Fruit fly (Drosophila melanogaster): ENCODE measurements around the gene CG13855.

CG13855 gene

DNA sequence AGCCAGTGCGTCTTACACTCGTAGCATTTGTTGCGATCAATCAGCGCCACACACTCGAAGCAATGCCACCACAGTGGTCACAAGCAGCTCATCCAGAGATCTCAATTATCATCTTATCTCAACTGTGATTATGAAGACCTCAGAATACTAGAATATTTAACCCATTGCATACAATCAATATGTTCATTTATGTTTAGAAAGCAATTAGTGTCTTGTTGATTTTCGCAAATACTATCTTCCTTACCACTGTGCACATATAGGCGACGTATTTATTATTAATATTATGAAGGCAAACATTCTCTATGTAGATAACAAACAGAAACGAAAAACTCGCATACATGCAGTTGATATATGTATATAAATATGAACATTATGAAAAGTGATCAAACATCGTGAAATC lies 46.9 kb upstream of the CG13855 start (continued):
- no peak for TF ChIP-seq zen2 (GFP tag; IDR thresholded peaks at IDR 0.05; ENCODE audit: partially characterized antibody)
- TF ChIP-seq Mrtf (GFP tag; IDR thresholded peaks at IDR 0.05): peak; percentile 61; the same call in 2 of the 3 replicates
- TF ChIP-seq ap (GFP tag; IDR thresholded peaks at IDR 0.05): 0 out of 2 replicates have a peak, but pooled peaks have one; percentile 21
- no peak for TF ChIP-seq zfh2 (GFP tag; optimal IDR thresholded peaks at IDR 0.05)
- TF ChIP-seq bigmax (GFP tag; optimal IDR thresholded peaks at IDR 0.05): no peak
- TF ChIP-seq ewg (GFP tag; optimal IDR thresholded peaks at IDR 0.05): peak; percentile 62
- peak; percentile 52 for TF ChIP-seq trem (tag; optimal IDR thresholded peaks at IDR 0.05)
- TF ChIP-seq NFAT (GFP tag; IDR thresholded peaks at IDR 0.05): 0 out of 2 replicates have a peak, but pooled peaks have one; percentile 31
- TF ChIP-seq usp (GFP tag; optimal IDR thresholded peaks at IDR 0.05): no peak
- peak; percentile 39 for TF ChIP-seq Kr (GFP tag; optimal IDR thresholded peaks at IDR 0.05)
- TF ChIP-seq oc (tag; optimal IDR thresholded peaks at IDR 0.05): peak; percentile 86
- TF ChIP-seq CG12071 (GFP tag; optimal IDR thresholded peaks at IDR 0.05): peak; percentile 57
- peak; percentile 46 for TF ChIP-seq CG2116 (GFP tag; optimal IDR thresholded peaks at IDR 0.05)
- peak; percentile 17 for TF ChIP-seq CHES-1-like (GFP tag; optimal IDR thresholded peaks at IDR 0.05)
- TF ChIP-seq gem (tag; optimal IDR thresholded peaks at IDR 0.05): peak; percentile 82
- peak in 1 of 2 experiments; percentile 18 for TF ChIP-seq crp (GFP tag; optimal IDR thresholded peaks at IDR 0.05)
- peak; percentile 81 for TF ChIP-seq CG2678 (tag; optimal IDR thresholded peaks at IDR 0.05)
- TF ChIP-seq MESR4 (GFP tag; optimal IDR thresholded peaks at IDR 0.05): no peak
- no peak for TF ChIP-seq CG10543 (GFP tag; optimal IDR thresholded peaks at IDR 0.05)
- TF ChIP-seq ERR (GFP tag; optimal IDR thresholded peaks at IDR 0.05): no peak
- no peak for TF ChIP-seq HLHmδ (GFP tag; optimal IDR thresholded peaks at IDR 0.05)
- no peak for TF ChIP-seq Nf-YC (tag; optimal IDR thresholded peaks at IDR 0.05)
- peak; percentile 38 for TF ChIP-seq CG16815 (GFP tag; optimal IDR thresholded peaks at IDR 0.05)
- peak; percentile 57 for TF ChIP-seq CG13296 (GFP tag; optimal IDR thresholded peaks at IDR 0.05)
- TF ChIP-seq mld (GFP tag; IDR thresholded peaks at IDR 0.05; ENCODE audit: partially characterized antibody): no peak
- TF ChIP-seq lmd (GFP tag; IDR thresholded peaks at IDR 0.05): peak; percentile 54
- peak; percentile 36; the same call in 1 of the 2 replicates for TF ChIP-seq CG7372 (GFP tag; IDR thresholded peaks at IDR 0.05)
- peak; percentile 61 for TF ChIP-seq CG8359 (GFP tag; optimal IDR thresholded peaks at IDR 0.05; ENCODE audit: borderline replicate concordance)
- TF ChIP-seq mirr (GFP tag; optimal IDR thresholded peaks at IDR 0.05): no peak
- TF ChIP-seq Dp (GFP tag; optimal IDR thresholded peaks at IDR 0.05): no peak
- TF ChIP-seq Dad (GFP tag; optimal IDR thresholded peaks at IDR 0.05): peak; percentile 29
- no peak for TF ChIP-seq CG4617 (GFP tag; optimal IDR thresholded peaks at IDR 0.05; ENCODE audit: borderline replicate concordance)
- TF ChIP-seq Elba2 (GFP tag; optimal IDR thresholded peaks at IDR 0.05): no peak
- TF ChIP-seq Abd-B (GFP tag; optimal IDR thresholded peaks at IDR 0.05): no peak
- peak; percentile 22 for TF ChIP-seq CG5180 (GFP tag; optimal IDR thresholded peaks at IDR 0.05)
- 0 out of 2 replicates have a peak, but pooled peaks have one; percentile 40 for TF ChIP-seq ro (GFP tag; IDR thresholded peaks at IDR 0.05)
- TF ChIP-seq CG12942 (GFP tag; optimal IDR thresholded peaks at IDR 0.05): peak; percentile 59
- TF ChIP-seq repo (GFP tag; optimal IDR thresholded peaks at IDR 0.05): no peak
- peak; percentile 60 for TF ChIP-seq CG7745 (tag; optimal IDR thresholded peaks at IDR 0.05)
- TF ChIP-seq eyg (GFP tag; optimal IDR thresholded peaks at IDR 0.05): peak; percentile 5
- TF ChIP-seq Spps (tag; optimal IDR thresholded peaks at IDR 0.05): peak; percentile 82
- no peak for TF ChIP-seq hb (GFP tag; IDR thresholded peaks at IDR 0.05; ENCODE audit: partially characterized antibody)
- peak; percentile 58 for TF ChIP-seq danr (GFP tag; IDR thresholded peaks at IDR 0.05)
- peak; percentile 55 for TF ChIP-seq Hr3 (GFP tag; optimal IDR thresholded peaks at IDR 0.05)
- peak; percentile 69 for TF ChIP-seq sim (GFP tag; IDR thresholded peaks at IDR 0.05)
- peak; percentile 32 for TF ChIP-seq CG15514 (GFP tag; optimal IDR thresholded peaks at IDR 0.05)
- no peak for TF ChIP-seq sens-2 (GFP tag; IDR thresholded peaks at IDR 0.05)
- TF ChIP-seq zen (tag; optimal IDR thresholded peaks at IDR 0.05): peak; percentile 72
- peak; percentile 57 for TF ChIP-seq CG14667 (GFP tag; IDR thresholded peaks at IDR 0.05)
- no peak for TF ChIP-seq mam (GFP tag; optimal IDR thresholded peaks at IDR 0.05)
